Fruit fly (Drosophila melanogaster): Measurements from ENCODE around the gene jet.
A peak's percentile ranks its signal among the peaks of the same experiment; 100 is the strongest.

jet gene

DNA sequence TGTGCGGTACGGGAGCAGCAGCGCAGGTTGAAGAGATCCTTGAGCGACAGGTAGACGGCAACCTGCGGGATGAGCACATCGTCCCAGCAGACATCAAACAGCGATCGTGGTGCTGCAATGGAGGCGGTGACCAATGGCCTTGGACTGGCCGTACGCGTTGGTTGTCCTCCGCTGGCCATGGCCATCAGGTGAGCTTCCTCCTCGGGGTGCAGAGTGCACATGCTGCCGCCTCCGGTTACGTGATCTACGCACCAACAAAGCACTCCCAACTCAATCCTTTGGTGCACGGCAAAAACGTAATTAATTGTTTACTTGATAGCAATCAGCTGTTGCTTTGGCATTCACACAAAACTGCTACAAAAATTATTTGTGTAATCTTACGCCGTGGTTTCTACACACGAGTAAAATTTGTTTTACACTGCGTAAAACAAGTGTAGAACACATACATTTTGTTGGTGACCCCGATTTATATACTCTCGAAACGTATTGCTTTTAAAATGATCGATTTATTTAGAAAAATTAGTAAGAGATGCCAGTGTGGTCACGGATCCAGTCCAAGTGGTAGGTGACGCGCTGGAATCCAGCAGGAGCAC is at the start of gene jet:
Gene jet (minus strand): TSS at position 332 of the 593 bp plus-strand sequence.
- no peak for TF ChIP-seq CG8159 (tag; optimal IDR thresholded peaks at IDR 0.05)
- no peak for TF ChIP-seq Pif1A (GFP tag; optimal IDR thresholded peaks at IDR 0.05)
- no peak for TF ChIP-seq CG13204 (GFP tag; optimal IDR thresholded peaks at IDR 0.05)
- no peak for TF ChIP-seq D1 (tag; optimal IDR thresholded peaks at IDR 0.05)
- no peak for TF ChIP-seq CG14655 (GFP tag; optimal IDR thresholded peaks at IDR 0.05)
- TF ChIP-seq rn (GFP tag; IDR thresholded peaks at IDR 0.05) = no peak
- no peak for TF ChIP-seq Snoo (tag; optimal IDR thresholded peaks at IDR 0.05)
- TF ChIP-seq CG10348 (GFP tag; IDR thresholded peaks at IDR 0.05) = no peak
- no peak for TF ChIP-seq gl (tag; optimal IDR thresholded peaks at IDR 0.05)
- TF ChIP-seq CG8301 (tag; optimal IDR thresholded peaks at IDR 0.05) = no peak
- TF ChIP-seq CG17806 (tag; optimal IDR thresholded peaks at IDR 0.05) = no peak
- TF ChIP-seq CG12605 (GFP tag; IDR thresholded peaks at IDR 0.05) = no peak
- TF ChIP-seq CG4496 (GFP tag; IDR thresholded peaks at IDR 0.05) = no peak
- TF ChIP-seq CG32121 (GFP tag; IDR thresholded peaks at IDR 0.05) = no peak
- TF ChIP-seq fd96Ca (GFP tag; IDR thresholded peaks at IDR 0.05) = no peak
- no peak for TF ChIP-seq Pif1B (GFP tag; optimal IDR thresholded peaks at IDR 0.05)
- no peak for TF ChIP-seq EcR (GFP tag; optimal IDR thresholded peaks at IDR 0.05)
- TF ChIP-seq CG9948 (tag; optimal IDR thresholded peaks at IDR 0.05) = no peak
- TF ChIP-seq CG34367 (tag; optimal IDR thresholded peaks at IDR 0.05) = no peak
- no peak for TF ChIP-seq Ets98B (GFP tag; IDR thresholded peaks at IDR 0.05)

DNA sequence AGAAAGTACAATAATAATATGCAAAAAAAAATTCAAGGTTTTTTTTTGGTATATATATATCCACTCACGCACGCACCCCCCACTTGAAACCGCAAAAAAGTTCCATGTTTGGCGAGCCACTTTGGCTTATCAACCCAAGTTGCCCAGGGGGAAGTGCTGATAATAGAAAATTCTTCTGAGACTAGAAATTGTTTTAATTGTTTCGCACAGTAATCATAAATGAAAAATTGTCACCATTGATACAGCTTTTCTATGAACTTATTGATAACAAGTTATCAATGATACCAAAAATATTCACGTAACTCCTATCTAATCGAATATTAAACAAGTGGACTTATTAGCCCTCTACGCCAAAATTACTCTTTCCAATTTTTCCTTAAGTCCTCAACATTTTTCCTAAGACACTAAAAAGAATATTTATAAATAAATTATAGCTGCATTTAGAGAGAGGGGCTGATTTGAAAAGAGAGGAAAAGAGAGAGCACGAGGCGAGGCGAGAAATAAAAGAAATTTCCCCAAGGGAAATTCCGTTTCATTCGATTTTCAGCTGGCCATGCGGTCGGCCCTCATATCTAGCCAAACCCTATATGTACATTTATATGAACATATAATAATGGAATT is 49.1 kb upstream of the jet start:
- no peak for TF ChIP-seq D1 (tag; optimal IDR thresholded peaks at IDR 0.05)
- TF ChIP-seq CG8159 (tag; optimal IDR thresholded peaks at IDR 0.05) = no peak
- no peak for TF ChIP-seq CG12605 (GFP tag; IDR thresholded peaks at IDR 0.05)

DNA sequence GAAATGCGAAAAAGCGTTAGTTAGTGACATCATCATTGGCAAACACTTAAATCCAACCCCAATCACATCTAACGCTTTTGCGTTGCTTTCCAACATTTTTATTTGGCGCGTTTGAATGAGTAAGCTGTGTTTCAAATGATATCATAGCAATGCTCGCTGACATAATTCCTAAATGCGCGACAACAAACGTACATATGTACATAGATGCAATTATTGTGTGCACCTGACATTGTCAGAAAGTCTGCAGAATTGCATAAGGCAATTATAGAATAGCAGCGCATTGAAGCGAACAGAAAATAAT is 48.6 kb upstream of the jet start:
- TF ChIP-seq CG34367 (tag; optimal IDR thresholded peaks at IDR 0.05) = no peak
- TF ChIP-seq CG8159 (tag; optimal IDR thresholded peaks at IDR 0.05) = no peak
- TF ChIP-seq CG8301 (tag; optimal IDR thresholded peaks at IDR 0.05) = no peak
- TF ChIP-seq CG9948 (tag; optimal IDR thresholded peaks at IDR 0.05) = no peak
- no peak for TF ChIP-seq Snoo (tag; optimal IDR thresholded peaks at IDR 0.05)
- no peak for TF ChIP-seq Pif1A (GFP tag; optimal IDR thresholded peaks at IDR 0.05)
- no peak for TF ChIP-seq CG4496 (GFP tag; IDR thresholded peaks at IDR 0.05)
- TF ChIP-seq Pif1B (GFP tag; optimal IDR thresholded peaks at IDR 0.05) = no peak
- TF ChIP-seq CG32121 (GFP tag; IDR thresholded peaks at IDR 0.05) = no peak
- TF ChIP-seq EcR (GFP tag; optimal IDR thresholded peaks at IDR 0.05) = no peak
- TF ChIP-seq D1 (tag; optimal IDR thresholded peaks at IDR 0.05) = no peak
- TF ChIP-seq CG12605 (GFP tag; IDR thresholded peaks at IDR 0.05) = no peak
- no peak for TF ChIP-seq rn (GFP tag; IDR thresholded peaks at IDR 0.05)
- no peak for TF ChIP-seq gl (tag; optimal IDR thresholded peaks at IDR 0.05)
- no peak for TF ChIP-seq Ets98B (GFP tag; IDR thresholded peaks at IDR 0.05)

DNA sequence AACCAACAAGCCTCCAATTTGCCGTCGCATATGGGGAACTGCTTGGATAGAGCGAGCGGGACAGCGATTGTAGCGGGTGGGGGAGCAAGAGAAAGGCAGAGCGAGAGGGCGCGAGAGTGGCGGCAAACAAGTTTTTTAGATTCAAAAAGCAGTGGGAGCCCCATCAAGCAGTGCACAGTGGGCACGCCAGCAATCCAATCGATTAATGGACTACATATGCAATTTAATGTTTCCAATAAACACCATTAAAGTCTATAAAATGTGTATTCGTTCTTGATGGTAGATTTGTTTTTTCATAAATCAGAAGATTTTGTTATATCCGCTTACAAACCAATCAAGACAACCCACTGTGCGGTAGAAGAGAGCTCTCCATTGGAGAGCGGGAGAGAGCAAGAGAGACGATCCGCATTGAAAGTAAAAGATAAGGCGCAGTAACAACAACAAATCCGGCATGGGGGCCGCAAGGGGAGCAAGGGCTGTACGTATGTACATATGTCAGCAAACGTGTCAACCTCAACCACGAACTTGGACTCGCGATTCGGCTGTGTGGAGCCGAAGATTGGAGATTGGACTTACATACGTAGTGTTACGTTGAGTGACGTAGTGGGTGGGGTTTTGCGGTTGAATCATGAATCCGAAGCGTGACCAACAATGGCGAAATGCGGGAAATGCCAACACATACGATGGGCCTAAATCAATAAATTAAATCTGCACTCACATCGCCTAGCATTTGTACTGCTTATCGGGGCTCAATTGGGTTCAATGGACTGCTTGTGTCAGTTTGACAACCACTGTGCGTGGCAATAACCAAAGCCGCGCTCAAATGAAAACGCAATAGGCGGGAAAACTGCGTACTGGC is 48.0 kb upstream of the jet start:
- TF ChIP-seq CG10348 (GFP tag; IDR thresholded peaks at IDR 0.05) (peak; percentile 96), EcR (GFP tag; optimal IDR thresholded peaks at IDR 0.05) (peak; percentile 95), fd96Ca (GFP tag; IDR thresholded peaks at IDR 0.05) (peak; percentile 99), CG15710 (tag; optimal IDR thresholded peaks at IDR 0.05) (peak; percentile 98), Snoo (tag; optimal IDR thresholded peaks at IDR 0.05) (peak; percentile 99), CG14655 (GFP tag; optimal IDR thresholded peaks at IDR 0.05) (peak; percentile 100), Pif1B (GFP tag; optimal IDR thresholded peaks at IDR 0.05) (peak; percentile 99), Ets98B (GFP tag; IDR thresholded peaks at IDR 0.05) (peak; percentile 100), CG13204 (GFP tag; optimal IDR thresholded peaks at IDR 0.05) (peak; percentile 96), CG4496 (GFP tag; IDR thresholded peaks at IDR 0.05) (peak; percentile 100), CG34367 (tag; optimal IDR thresholded peaks at IDR 0.05) (peak; percentile 99), rn (GFP tag; IDR thresholded peaks at IDR 0.05) (peak; percentile 98), gl (tag; optimal IDR thresholded peaks at IDR 0.05) (peak; percentile 98), CG8301 (tag; optimal IDR thresholded peaks at IDR 0.05) (peak; percentile 100), Pif1A (GFP tag; optimal IDR thresholded peaks at IDR 0.05) (peak; percentile 99), CG32121 (GFP tag; IDR thresholded peaks at IDR 0.05) (peak; percentile 99), CG8159 (tag; optimal IDR thresholded peaks at IDR 0.05) (peak; percentile 99), D1 (tag; optimal IDR thresholded peaks at IDR 0.05) (peak; percentile 94), CG17806 (tag; optimal IDR thresholded peaks at IDR 0.05) (peak; percentile 99), CG12605 (GFP tag; IDR thresholded peaks at IDR 0.05) (peak; percentile 99), CG9948 (tag; optimal IDR thresholded peaks at IDR 0.05) (peak; percentile 99)

DNA sequence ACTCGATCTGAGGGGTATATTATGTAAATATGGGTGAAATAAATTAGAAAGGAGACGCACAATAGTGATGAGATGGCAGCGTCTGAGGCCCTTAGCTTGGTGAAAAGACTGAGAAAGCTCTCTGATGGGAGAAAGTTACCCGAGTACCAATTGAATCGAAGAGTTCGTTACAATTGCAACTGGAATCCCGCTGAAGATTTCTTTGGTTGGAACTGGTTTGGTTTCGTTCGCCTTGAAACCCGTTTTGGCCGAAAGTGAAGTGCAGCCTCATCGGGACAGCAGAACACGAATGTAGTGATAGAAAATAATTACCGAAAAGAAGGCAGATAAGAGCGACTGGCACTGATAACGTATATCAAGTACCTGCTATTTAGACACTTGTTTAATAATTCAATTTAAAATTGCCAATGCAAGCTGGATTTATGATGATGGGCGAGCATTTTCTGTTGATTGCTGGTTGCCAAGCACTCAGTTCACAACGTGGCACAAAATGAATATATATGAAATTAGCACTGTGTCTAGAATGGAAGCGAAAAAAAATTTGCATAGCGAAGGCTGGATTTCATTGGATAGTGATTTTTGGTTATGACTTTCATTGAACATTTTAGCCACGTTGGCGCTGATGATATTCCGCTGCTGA is 46.8 kb upstream of the jet start:
- TF ChIP-seq CG4496 (GFP tag; IDR thresholded peaks at IDR 0.05) = no peak
- no peak for TF ChIP-seq CG8159 (tag; optimal IDR thresholded peaks at IDR 0.05)
- no peak for TF ChIP-seq CG10348 (GFP tag; IDR thresholded peaks at IDR 0.05)
- no peak for TF ChIP-seq CG9948 (tag; optimal IDR thresholded peaks at IDR 0.05)
- no peak for TF ChIP-seq CG17806 (tag; optimal IDR thresholded peaks at IDR 0.05)
- no peak for TF ChIP-seq Pif1A (GFP tag; optimal IDR thresholded peaks at IDR 0.05)
- TF ChIP-seq EcR (GFP tag; optimal IDR thresholded peaks at IDR 0.05) = no peak
- no peak for TF ChIP-seq rn (GFP tag; IDR thresholded peaks at IDR 0.05)
- no peak for TF ChIP-seq CG32121 (GFP tag; IDR thresholded peaks at IDR 0.05)
- no peak for TF ChIP-seq CG12605 (GFP tag; IDR thresholded peaks at IDR 0.05)
- no peak for TF ChIP-seq fd96Ca (GFP tag; IDR thresholded peaks at IDR 0.05)
- no peak for TF ChIP-seq CG15710 (tag; optimal IDR thresholded peaks at IDR 0.05)
